Worm (Caenorhabditis elegans): Measurements from ENCODE around the gene grl-22.

- TF ChIP-seq ztf-29 (GFP tag; IDR thresholded peaks at IDR 0.05), result no peak
- no peak for TF ChIP-seq klf-2 (GFP tag; conservative IDR thresholded peaks at IDR 0.05)
- TF ChIP-seq med-1 (GFP tag; optimal IDR thresholded peaks at IDR 0.05; ENCODE audit: insufficient read depth), result no peak
- no peak for TF ChIP-seq cog-1 (tag; optimal IDR thresholded peaks at IDR 0.05)
- no peak for TF ChIP-seq flt-1 (GFP tag; IDR thresholded peaks at IDR 0.05)
- no peak for TF ChIP-seq ref-1 (GFP tag; conservative IDR thresholded peaks at IDR 0.05)
- TF ChIP-seq tab-1 (GFP tag; IDR thresholded peaks at IDR 0.05), result no peak
- TF ChIP-seq T22C8.4 (GFP tag; IDR thresholded peaks at IDR 0.05), result no peak
- TF ChIP-seq ztf-23 (GFP tag; IDR thresholded peaks at IDR 0.05), result no peak
Observed at ce11 chrIII:5372884-5373283, 40.9 kb downstream of the grl-22 start.
